Worm (Caenorhabditis elegans) whole organism, young adult: ENCODE results near the gene Y39A3B.7.

Experiments
- B0019.2 ChIP-seq: fragments of 200-800 bp; sonication (Bioruptor generic); conservative IDR thresholded peaks from 2 replicates; pipeline ENCODE4 v1.3.6; 2022; ENCODE audit warnings: missing genetic modification reagents, missing genetic modification characterization, missing compliant biosample characterization
- B0261.1 ChIP-seq: sonication (generic microtip); optimal IDR thresholded peaks from 2 replicates; lab custom pipeline; 2016; ENCODE audit warnings: mild to moderate bottlenecking, missing genetic modification characterization, moderate library complexity, missing compliant biosample characterization
- C17E4.6 ChIP-seq: fragments of 200-800 bp; sonication (Bioruptor generic); IDR thresholded peaks from 2 replicates; pipeline ENCODE4 v1.3.6; 2022; ENCODE audit warnings: missing genetic modification reagents, missing genetic modification characterization, missing compliant biosample characterization
- D2030.7 ChIP-seq: fragments of 200-800 bp; sonication (Bioruptor generic); IDR thresholded peaks from 2 replicates; pipeline ENCODE4 v1.3.6; 2022; ENCODE audit warnings: missing genetic modification reagents, missing genetic modification characterization, missing compliant biosample characterization
- F10E7.11 ChIP-seq: sonication (generic microtip); optimal IDR thresholded peaks from 2 replicates; lab custom pipeline; 2017; ENCODE audit warnings: mild to moderate bottlenecking, missing genetic modification characterization, moderate library complexity, missing compliant biosample characterization
- F39B2.1 ChIP-seq: fragments of 200-800 bp; sonication (Bioruptor generic); IDR thresholded peaks from 2 replicates; pipeline ENCODE4 v1.3.6; 2022; ENCODE audit warnings: missing genetic modification reagents, missing genetic modification characterization, missing compliant biosample characterization
- F49E8.2 ChIP-seq: sonication (generic microtip); optimal IDR thresholded peaks from 3 replicates; lab custom pipeline; 2017; ENCODE audit warnings: missing genetic modification characterization, mild to moderate bottlenecking, missing compliant biosample characterization, antibody characterized with exemption, moderate library complexity; ENCODE audit not compliant: insufficient read depth
- F55B11.4 ChIP-seq: sonication (generic microtip); optimal IDR thresholded peaks from 2 replicates; lab custom pipeline; 2016; ENCODE audit warnings: missing compliant biosample characterization, missing genetic modification characterization, borderline replicate concordance; ENCODE audit not compliant: insufficient read depth
- F57C9.4 ChIP-seq: sonication (generic microtip); optimal IDR thresholded peaks from 2 replicates; lab custom pipeline; 2017; ENCODE audit warnings: mild to moderate bottlenecking, missing genetic modification characterization, missing compliant biosample characterization
- K12H6.12 ChIP-seq: fragments of 200-800 bp; sonication (Bioruptor generic); optimal IDR thresholded peaks from 2 replicates; lab custom pipeline; 2018; ENCODE audit warnings: mild to moderate bottlenecking, missing genetic modification characterization, missing compliant biosample characterization
- T26A5.8 ChIP-seq: sonication (generic microtip); optimal IDR thresholded peaks from 2 replicates; lab custom pipeline; 2016; ENCODE audit warnings: missing genetic modification characterization, missing compliant biosample characterization
- Y53F4B.3 ChIP-seq: fragments of 200-800 bp; sonication (Bioruptor generic); IDR thresholded peaks from 2 replicates; pipeline ENCODE4 v1.3.6; 2022; ENCODE audit warnings: missing genetic modification reagents, missing genetic modification characterization, missing compliant biosample characterization
- aptf-2 ChIP-seq: fragments of 200-800 bp; sonication (Bioruptor generic); conservative IDR thresholded peaks from 2 replicates; pipeline ENCODE4 v1.3.6; 2022; ENCODE audit warnings: missing genetic modification reagents, missing genetic modification characterization, missing compliant biosample characterization
- aptf-3 ChIP-seq: fragments of 200-800 bp; sonication (Bioruptor generic); IDR thresholded peaks from 2 replicates; pipeline ENCODE4 v1.3.6; 2022; ENCODE audit warnings: missing genetic modification characterization, missing compliant biosample characterization
- atf-7 ChIP-seq: sonication (generic microtip); optimal IDR thresholded peaks from 2 replicates; lab custom pipeline; 2017; ENCODE audit warnings: mild to moderate bottlenecking, missing genetic modification characterization, missing compliant biosample characterization
- attf-3 ChIP-seq: fragments of 200-800 bp; sonication (Bioruptor generic); conservative IDR thresholded peaks from 2 replicates; pipeline ENCODE4 v1.3.6; 2022; ENCODE audit warnings: missing genetic modification reagents, missing genetic modification characterization, missing compliant biosample characterization
- attf-5 ChIP-seq: fragments of 200-800 bp; sonication (Bioruptor generic); optimal IDR thresholded peaks from 2 replicates; lab custom pipeline; 2018; ENCODE audit warnings: mild to moderate bottlenecking, missing genetic modification characterization, missing compliant biosample characterization
- ccch-3 ChIP-seq: fragments of 200-800 bp; sonication (Bioruptor generic); optimal IDR thresholded peaks from 2 replicates; lab custom pipeline; 2018; ENCODE audit warnings: mild to moderate bottlenecking, missing genetic modification characterization, missing compliant biosample characterization
- cebp-2 ChIP-seq: fragments of 200-800 bp; sonication (Bioruptor generic); IDR thresholded peaks from 2 replicates; pipeline ENCODE4 v1.3.6; 2022; ENCODE audit warnings: missing genetic modification characterization, missing compliant biosample characterization
- ceh-27 ChIP-seq: fragments of 200-800 bp; sonication (Bioruptor generic); optimal IDR thresholded peaks from 2 replicates; lab custom pipeline; 2018; ENCODE audit warnings: mild to moderate bottlenecking, missing genetic modification characterization, moderate library complexity, missing compliant biosample characterization
- die-1 ChIP-seq: sonication (generic microtip); optimal IDR thresholded peaks from 2 replicates; lab custom pipeline; 2016; ENCODE audit warnings: missing genotype, mild to moderate bottlenecking, missing genetic modification characterization, missing compliant biosample characterization
- dpff-1 ChIP-seq: sonication (generic microtip); optimal IDR thresholded peaks from 2 replicates; lab custom pipeline; 2017; ENCODE audit warnings: mild to moderate bottlenecking, missing genetic modification characterization, missing compliant biosample characterization
- egl-44 ChIP-seq: fragments of 200-800 bp; sonication (Bioruptor generic); IDR thresholded peaks from 2 replicates; pipeline ENCODE4 v1.3.6; 2022; ENCODE audit warnings: missing genetic modification reagents, missing genetic modification characterization, missing compliant biosample characterization
- ekl-4 ChIP-seq: fragments of 200-800 bp; sonication (Bioruptor generic); IDR thresholded peaks from 2 replicates; pipeline ENCODE4 v1.3.6; 2022; ENCODE audit warnings: missing genetic modification reagents, missing genetic modification characterization, missing compliant biosample characterization
- ets-4 ChIP-seq: fragments of 200-800 bp; sonication (Bioruptor generic); optimal IDR thresholded peaks from 2 replicates; lab custom pipeline; 2018; ENCODE audit warnings: mild to moderate bottlenecking, missing genetic modification characterization, missing compliant biosample characterization
- hlh-12 ChIP-seq: sonication (generic microtip); optimal IDR thresholded peaks from 2 replicates; lab custom pipeline; 2016; ENCODE audit warnings: missing genetic modification characterization, missing compliant biosample characterization
- hlh-26 ChIP-seq: fragments of 200-800 bp; sonication (Bioruptor generic); conservative IDR thresholded peaks from 2 replicates; pipeline ENCODE4 v1.3.6; 2022; ENCODE audit warnings: missing genetic modification reagents, missing genetic modification characterization, missing compliant biosample characterization
- hmg-1.2 ChIP-seq: fragments of 200-800 bp; sonication (Bioruptor generic); IDR thresholded peaks from 2 replicates; pipeline ENCODE4 v1.3.6; 2022; ENCODE audit warnings: missing genetic modification reagents, missing genetic modification characterization, missing compliant biosample characterization
- lag-1 ChIP-seq: fragments of 200-800 bp; sonication (Bioruptor generic); IDR thresholded peaks from 2 replicates; pipeline ENCODE4 v1.3.6; 2022; ENCODE audit warnings: missing genetic modification reagents, missing genetic modification characterization, missing compliant biosample characterization
- lsl-1 ChIP-seq: fragments of 200-800 bp; sonication (Bioruptor generic); optimal IDR thresholded peaks from 2 replicates; lab custom pipeline; 2018; ENCODE audit warnings: mild to moderate bottlenecking, missing genetic modification characterization, moderate library complexity, missing compliant biosample characterization
- madf-10 ChIP-seq: sonication (generic microtip); optimal IDR thresholded peaks from 2 replicates; lab custom pipeline; 2016; ENCODE audit warnings: mild to moderate bottlenecking, missing genetic modification characterization, missing compliant biosample characterization
- mcd-1 ChIP-seq: fragments of 200-800 bp; sonication (Bioruptor generic); IDR thresholded peaks from 2 replicates; pipeline ENCODE4 v1.3.6; 2022; ENCODE audit warnings: missing genetic modification reagents, missing genetic modification characterization, missing compliant biosample characterization
- nhr-120 ChIP-seq: fragments of 200-800 bp; sonication (Bioruptor generic); IDR thresholded peaks from 2 replicates; pipeline ENCODE4 v1.3.6; 2022; ENCODE audit warnings: missing genetic modification characterization, missing compliant biosample characterization
- nhr-80 ChIP-seq: sonication (generic microtip); optimal IDR thresholded peaks from 2 replicates; lab custom pipeline; 2016; ENCODE audit warnings: missing genetic modification characterization, missing compliant biosample characterization
- nhr-90 ChIP-seq: sonication (generic microtip); optimal IDR thresholded peaks from 2 replicates; lab custom pipeline; 2016; ENCODE audit warnings: missing genotype, mild to moderate bottlenecking, missing genetic modification characterization, missing compliant biosample characterization
- pbrm-1 ChIP-seq: fragments of 200-800 bp; sonication (Bioruptor generic); IDR thresholded peaks from 2 replicates; pipeline ENCODE4 v1.3.6; 2022; ENCODE audit warnings: missing genetic modification reagents, missing genetic modification characterization, missing compliant biosample characterization
- rec-8 ChIP-seq, 2 experiments: sonication (generic microtip); optimal IDR thresholded peaks; 2 replicates each; lab custom pipeline; 2016; ENCODE audit warnings: mild to moderate bottlenecking in 2 of 2, missing genetic modification characterization in 2 of 2, missing genetic modification reagents in 2 of 2, missing genotype in 2 of 2, missing biosample characterization in 1 of 2, missing compliant biosample characterization in 1 of 2, moderate library complexity in 1 of 2
- repo-1 ChIP-seq: sonication (generic microtip); optimal IDR thresholded peaks from 2 replicates; lab custom pipeline; 2017; ENCODE audit warnings: mild to moderate bottlenecking, missing genetic modification characterization, missing compliant biosample characterization
- rpc-1 ChIP-seq, 2 experiments: fragments of 150-350 bp in 1 of 2; sonication (generic microtip) in 1 of 2; optimal IDR thresholded peaks; 2 replicates each; lab custom pipeline; 2014 to 2018; ENCODE audit warnings: missing biosample characterization in 1 of 2, missing genetic modification characterization in 1 of 2, missing genetic modification reagents in 1 of 2, missing genotype in 1 of 2
- snpc-1.1 ChIP-seq: sonication (generic microtip); optimal IDR thresholded peaks from 2 replicates; lab custom pipeline; 2017; ENCODE audit warnings: missing genetic modification characterization, mild to moderate bottlenecking, missing compliant biosample characterization, antibody characterized with exemption, moderate library complexity, missing genotype, missing genetic modification reagents; ENCODE audit not compliant: insufficient read depth
- snpc-1.3 ChIP-seq: sonication (generic microtip); optimal IDR thresholded peaks from 2 replicates; lab custom pipeline; 2017; ENCODE audit warnings: missing genetic modification characterization, mild to moderate bottlenecking, missing compliant biosample characterization, antibody characterized with exemption, moderate library complexity, missing genotype, missing genetic modification reagents; ENCODE audit not compliant: insufficient read depth
- somi-1 ChIP-seq: fragments of 200-800 bp; sonication (Bioruptor generic); optimal IDR thresholded peaks from 2 replicates; lab custom pipeline; 2018; ENCODE audit warnings: mild to moderate bottlenecking, missing genetic modification characterization, missing compliant biosample characterization
- tbx-9 ChIP-seq: sonication (generic microtip); optimal IDR thresholded peaks from 2 replicates; lab custom pipeline; 2016; ENCODE audit warnings: borderline replicate concordance, missing genetic modification characterization, inconsistent platforms, missing compliant biosample characterization
- ztf-18 ChIP-seq: sonication (generic microtip); optimal IDR thresholded peaks from 2 replicates; lab custom pipeline; 2016; ENCODE audit warnings: missing genotype, mild to moderate bottlenecking, missing genetic modification characterization, missing compliant biosample characterization
- ztf-28 ChIP-seq: fragments of 200-800 bp; sonication (Bioruptor generic); IDR thresholded peaks from 2 replicates; pipeline ENCODE4 v1.3.6; 2022; ENCODE audit warnings: missing genetic modification reagents, missing genetic modification characterization, missing compliant biosample characterization
- ztf-3 ChIP-seq: fragments of 200-800 bp; sonication (Bioruptor generic); optimal IDR thresholded peaks from 2 replicates; lab custom pipeline; 2018; ENCODE audit warnings: mild to moderate bottlenecking, missing genetic modification characterization, missing compliant biosample characterization

The Y39A3B.7 gene

DNA sequence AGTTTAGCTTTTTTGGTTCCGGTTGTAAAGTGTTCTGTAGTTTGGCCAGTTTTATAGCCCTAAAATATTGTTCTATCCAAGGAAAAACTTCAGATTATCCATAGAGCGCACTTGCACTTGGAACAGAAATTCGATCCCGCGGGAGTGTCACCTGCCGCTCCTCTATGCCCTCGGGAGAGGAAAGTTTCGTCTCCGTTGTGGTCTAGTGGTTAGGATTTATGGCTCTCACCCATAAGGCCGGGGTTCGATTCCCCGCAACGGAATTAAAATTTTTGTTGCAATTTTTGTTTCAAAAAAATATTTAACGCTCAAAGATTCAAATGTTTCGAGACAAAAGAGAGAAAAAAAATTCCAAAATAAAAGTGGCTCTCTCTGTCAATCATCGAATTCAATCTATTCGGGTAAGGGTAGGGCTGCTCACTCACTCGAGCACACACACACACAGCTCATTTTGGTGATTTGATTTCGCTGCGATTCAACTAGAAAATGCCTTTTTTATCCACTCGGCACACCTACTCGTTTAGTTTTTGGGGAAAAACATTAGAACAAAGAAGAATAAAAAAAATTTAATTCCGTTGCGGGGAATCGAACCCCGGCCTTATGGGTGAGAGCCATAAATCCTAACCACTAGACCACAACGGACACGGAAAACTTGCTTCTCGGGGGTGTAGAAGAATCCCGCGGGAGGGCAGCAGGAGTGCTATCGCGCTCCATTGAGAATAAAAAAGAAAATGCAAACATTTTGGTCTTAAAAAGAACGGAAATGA lies 47.8 kb upstream of the Y39A3B.7 start (continued):
- TF ChIP-seq hlh-12 (tag; lab: Kevin White, UChicago): no peak
- peak; percentile 68 for TF ChIP-seq die-1 (tag; lab: Kevin White, UChicago)
- no peak; the same call in 1 of the 2 replicates for TF ChIP-seq ekl-4 (GFP tag; lab: Robert Waterston, UW)
- peak; percentile 61 for TF ChIP-seq snpc-1.3 (tag; lab: Kevin White, UChicago)
- no peak for TF ChIP-seq somi-1 (GFP tag; lab: Kevin White, UChicago)
- TF ChIP-seq nhr-90: peak; percentile 37
- TF ChIP-seq rpc-1 (optimal IDR thresholded peaks at IDR 0.05; lab: Kevin White, UChicago): peak; percentile 62
- TF ChIP-seq rpc-1 (tag; optimal IDR thresholded peaks at IDR 0.05; lab: Kevin White, UChicago): peak; percentile 90
- TF ChIP-seq ztf-28 (GFP tag; lab: Robert Waterston, UW): no peak
- no peak for TF ChIP-seq F55B11.4 (tag; lab: Kevin White, UChicago)
- TF ChIP-seq dpff-1 (tag; lab: Kevin White, UChicago): no peak
- peak; percentile 39 for TF ChIP-seq C17E4.6 (GFP tag; lab: Robert Waterston, UW)
- TF ChIP-seq ztf-18: peak; percentile 25
- no peak for TF ChIP-seq F49E8.2 (tag; lab: Kevin White, UChicago)
- TF ChIP-seq aptf-3 (GFP tag; lab: Robert Waterston, UW): no peak
- peak; percentile 23; the same call in 1 of the 2 replicates for TF ChIP-seq Y53F4B.3
- peak; percentile 81 for TF ChIP-seq D2030.7 (GFP tag; lab: Robert Waterston, UW)
- 0 out of 2 replicates have a peak, but pooled peaks have one; percentile 33 for TF ChIP-seq aptf-2 (GFP tag; lab: Robert Waterston, UW)
- no peak for TF ChIP-seq nhr-120 (GFP tag; lab: Robert Waterston, UW)
- no peak for TF ChIP-seq nhr-80
- TF ChIP-seq hmg-1.2: peak; percentile 72
- TF ChIP-seq pbrm-1 (GFP tag; lab: Robert Waterston, UW): peak; percentile 54; the same call in 1 of the 2 replicates
- TF ChIP-seq F10E7.11: no peak
- TF ChIP-seq B0261.1 (tag; lab: Kevin White, UChicago): peak; percentile 82
- TF ChIP-seq lsl-1 (GFP tag; lab: Kevin White, UChicago): peak; percentile 26
- peak; percentile 48; the same call in 1 of the 2 replicates for TF ChIP-seq B0019.2
- TF ChIP-seq attf-3 (GFP tag; lab: Robert Waterston, UW): peak; percentile 60
- TF ChIP-seq attf-5: no peak
- no peak for TF ChIP-seq tbx-9
- peak; percentile 97 for TF ChIP-seq mcd-1
- peak; percentile 60; the same call in 1 of the 2 replicates for TF ChIP-seq egl-44 (GFP tag; lab: Robert Waterston, UW)
- TF ChIP-seq ztf-3 (GFP tag; lab: Kevin White, UChicago): no peak
- TF ChIP-seq F57C9.4 (tag; lab: Kevin White, UChicago): no peak
- TF ChIP-seq ets-4 (GFP tag; lab: Kevin White, UChicago): no peak
- peak in 1 of 2 experiments; percentile 41 for TF ChIP-seq rec-8 (tag; optimal IDR thresholded peaks at IDR 0.05; lab: Kevin White, UChicago)
- peak; percentile 23 for TF ChIP-seq snpc-1.1 (tag; lab: Kevin White, UChicago)
- no peak for TF ChIP-seq atf-7
- TF ChIP-seq K12H6.12 (tag; lab: Kevin White, UChicago): no peak
- peak; percentile 13 for TF ChIP-seq madf-10 (tag; lab: Kevin White, UChicago)
- TF ChIP-seq lag-1 (GFP tag; lab: Robert Waterston, UW): no peak
- peak; percentile 35 for TF ChIP-seq repo-1 (tag; lab: Kevin White, UChicago)
- TF ChIP-seq ccch-3 (GFP tag; lab: Kevin White, UChicago): no peak
- no peak for TF ChIP-seq hlh-26 (GFP tag; lab: Robert Waterston, UW)
- TF ChIP-seq cebp-2 (GFP tag; lab: Robert Waterston, UW): 0 out of 2 replicates have a peak, but pooled peaks have one; percentile 31
- TF ChIP-seq F39B2.1 (GFP tag; lab: Robert Waterston, UW): no peak
- peak; percentile 35 for TF ChIP-seq T26A5.8
- TF ChIP-seq ceh-27 (GFP tag; lab: Kevin White, UChicago): peak; percentile 28
